Worm (Caenorhabditis elegans): ENCODE results near the gene T27F7.12.

- no peak for TF ChIP-seq F13C5.2 (tag; optimal IDR thresholded peaks at IDR 0.05)
- TF ChIP-seq aly-1 (tag; optimal IDR thresholded peaks at IDR 0.05), result no peak
- TF ChIP-seq ama-1 (optimal IDR thresholded peaks at IDR 0.05), result no peak
These were observed 46.2 kb downstream of the T27F7.12 start, which contains the start of gene lrr-1 for ce11 chrII:5036128-5036527.

Data from whole organism, early embryonic.